Fruit fly (Drosophila melanogaster): Measurements from ENCODE around the gene Hyls1.

Gene Hyls1

DNA sequence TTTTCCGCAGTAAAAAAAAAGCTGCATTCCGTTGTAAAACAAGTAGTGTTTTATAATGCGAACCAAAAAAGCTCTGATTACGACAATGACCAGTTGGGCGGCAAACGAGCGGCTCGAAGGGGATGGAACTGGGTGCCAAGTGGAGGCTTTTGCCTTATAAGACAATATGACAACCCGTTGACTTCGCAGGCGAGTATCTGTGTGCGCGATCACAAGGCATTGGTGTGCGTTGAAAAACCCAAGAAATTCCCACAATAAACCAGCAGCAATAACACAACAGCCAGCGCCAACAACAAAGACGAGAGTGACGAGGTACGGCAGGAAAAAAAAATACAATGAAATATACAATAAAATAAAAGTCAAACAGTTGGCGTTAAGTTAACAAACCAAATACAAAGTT, 37.4 kb downstream of the Hyls1 start (continued):
- TF ChIP-seq zen (tag; optimal IDR thresholded peaks at IDR 0.05) (no peak), CG17359 (tag; optimal IDR thresholded peaks at IDR 0.05) (peak; percentile 9), CG10543 (GFP tag; optimal IDR thresholded peaks at IDR 0.05) (peak; percentile 82), CG12769 (tag; optimal IDR thresholded peaks at IDR 0.05) (peak; percentile 79), bbx (GFP tag; IDR thresholded peaks at IDR 0.05; ENCODE audit: partially characterized antibody) (no peak), ci (GFP tag; IDR thresholded peaks at IDR 0.05) (peak; percentile 48; the same call in 1 of the 3 replicates), YL-1 (GFP tag; optimal IDR thresholded peaks at IDR 0.05) (no peak), CG2120 (GFP tag; optimal IDR thresholded peaks at IDR 0.05) (peak; percentile 2), Drgx (GFP tag; IDR thresholded peaks at IDR 0.05) (peak; percentile 45), Pdp1 (GFP tag; optimal IDR thresholded peaks at IDR 0.05) (peak in 1 of 2 experiments; percentile 97), Med (GFP tag) (peak; percentile 75), Fer1 (GFP tag; optimal IDR thresholded peaks at IDR 0.05) (peak; percentile 9), crol (GFP tag; IDR thresholded peaks at IDR 0.05) (peak; percentile 92), lbe (GFP tag; optimal IDR thresholded peaks at IDR 0.05) (peak; percentile 3), Meics (GFP tag; optimal IDR thresholded peaks at IDR 0.05) (peak; percentile 6), cg (GFP tag; optimal IDR thresholded peaks at IDR 0.05) (peak; percentile 54), CG11093 (GFP tag; IDR thresholded peaks at IDR 0.05) (no peak), bowl (GFP tag; IDR thresholded peaks at IDR 0.05) (0 out of 2 replicates have a peak, but pooled peaks have one; percentile 28), D19B (GFP tag; optimal IDR thresholded peaks at IDR 0.05) (no peak), prd (optimal IDR thresholded peaks at IDR 0.05) (no peak), prd (GFP tag; IDR thresholded peaks at IDR 0.05) (no peak), CG9817 (tag; optimal IDR thresholded peaks at IDR 0.05) (no peak), dmrt11E (tag; optimal IDR thresholded peaks at IDR 0.05) (no peak), exex (tag; optimal IDR thresholded peaks at IDR 0.05) (peak; percentile 62), tna (GFP tag; IDR thresholded peaks at IDR 0.05; ENCODE audit: partially characterized antibody) (peak; percentile 43; the same call in 1 of the 2 replicates), rib (GFP tag; IDR thresholded peaks at IDR 0.05) (peak; percentile 66; the same call in 1 of the 2 replicates), Hmr (GFP tag; optimal IDR thresholded peaks at IDR 0.05) (peak; percentile 41), CG2199 (GFP tag; IDR thresholded peaks at IDR 0.05) (peak; percentile 67; the same call in 1 of the 3 replicates), CG12299 (tag; optimal IDR thresholded peaks at IDR 0.05) (peak; percentile 0), Fer3 (tag; optimal IDR thresholded peaks at IDR 0.05) (peak; percentile 20), CG32532 (GFP tag; IDR thresholded peaks at IDR 0.05) (peak; percentile 31; the same call in 1 of the 2 replicates), Xrp1 (GFP tag; IDR thresholded peaks at IDR 0.05) (no peak), CG2678 (tag; optimal IDR thresholded peaks at IDR 0.05) (peak; percentile 28), CG7928 (GFP tag; optimal IDR thresholded peaks at IDR 0.05) (no peak), HmgZ (tag; optimal IDR thresholded peaks at IDR 0.05) (peak; percentile 57), croc (GFP tag; conservative IDR thresholded peaks at IDR 0.05) (no peak), pfk (GFP tag; optimal IDR thresholded peaks at IDR 0.05) (peak; percentile 25), slbo (GFP tag; IDR thresholded peaks at IDR 0.05) (peak; percentile 30; the same call in 1 of the 2 replicates), stwl (tag; optimal IDR thresholded peaks at IDR 0.05) (no peak), sqz (GFP tag; optimal IDR thresholded peaks at IDR 0.05) (peak; percentile 65), gro (GFP tag; optimal IDR thresholded peaks at IDR 0.05) (peak; percentile 50), Adf1 (GFP tag; IDR thresholded peaks at IDR 0.05) (peak; percentile 12; the same call in 1 of the 2 replicates), Ets65A (GFP tag) (peak; percentile 56), Dek (tag; optimal IDR thresholded peaks at IDR 0.05) (peak; percentile 26), CG7987 (GFP tag; optimal IDR thresholded peaks at IDR 0.05) (peak; percentile 28), CG14667 (GFP tag; IDR thresholded peaks at IDR 0.05) (no peak), ind (GFP tag; optimal IDR thresholded peaks at IDR 0.05) (no peak), sens (GFP tag) (peak; percentile 49), lov (optimal IDR thresholded peaks at IDR 0.05) (no peak), lov (GFP tag; IDR thresholded peaks at IDR 0.05) (0 out of 3 replicates have a peak, but pooled peaks have one; percentile 44)
